Fruit fly (Drosophila melanogaster): ENCODE data around the gene Spindly.

The Spindly gene

dm6 chr2L:3552773-3553172 is 22.7 kb upstream of the Spindly start (continued):
- peak; percentile 35 for TF ChIP-seq CG10979 (tag; optimal IDR thresholded peaks at IDR 0.05)
- TF ChIP-seq nom (GFP tag; optimal IDR thresholded peaks at IDR 0.05) = peak; percentile 44
- no peak for TF ChIP-seq CG3163 (GFP tag; optimal IDR thresholded peaks at IDR 0.05)
- TF ChIP-seq shn (GFP tag; optimal IDR thresholded peaks at IDR 0.05) = no peak
- TF ChIP-seq sisA (GFP tag; IDR thresholded peaks at IDR 0.05) = no peak
- TF ChIP-seq CG3726 (GFP tag; IDR thresholded peaks at IDR 0.05) = no peak
- TF ChIP-seq CG10543 (GFP tag; optimal IDR thresholded peaks at IDR 0.05) = no peak
- TF ChIP-seq CG8281 (tag; optimal IDR thresholded peaks at IDR 0.05) = no peak
- no peak for TF ChIP-seq CG12659 (GFP tag; optimal IDR thresholded peaks at IDR 0.05)
- no peak for TF ChIP-seq E2f1 (GFP tag; IDR thresholded peaks at IDR 0.05)
- TF ChIP-seq CG4730 (GFP tag; IDR thresholded peaks at IDR 0.05) = no peak
- TF ChIP-seq zen (tag; optimal IDR thresholded peaks at IDR 0.05) = peak; percentile 70
- TF ChIP-seq gem (tag; optimal IDR thresholded peaks at IDR 0.05) = peak; percentile 24
- TF ChIP-seq zfh1 (GFP tag; IDR thresholded peaks at IDR 0.05) = 0 out of 3 replicates have a peak, but pooled peaks have one; percentile 43
- TF ChIP-seq CG4820 (GFP tag; optimal IDR thresholded peaks at IDR 0.05) = no peak
- TF ChIP-seq so (GFP tag; IDR thresholded peaks at IDR 0.05) = no peak
- TF ChIP-seq Elba2 (GFP tag; optimal IDR thresholded peaks at IDR 0.05) = no peak
- peak; percentile 19 for TF ChIP-seq CG2712 (tag; optimal IDR thresholded peaks at IDR 0.05)
- TF ChIP-seq cad (GFP tag; optimal IDR thresholded peaks at IDR 0.05) = no peak
- TF ChIP-seq CG30431 (GFP tag; optimal IDR thresholded peaks at IDR 0.05) = no peak
- TF ChIP-seq dmrt11E (tag; optimal IDR thresholded peaks at IDR 0.05) = peak; percentile 23
- TF ChIP-seq CG15696 (tag; optimal IDR thresholded peaks at IDR 0.05) = peak; percentile 30
- TF ChIP-seq nmo (GFP tag; optimal IDR thresholded peaks at IDR 0.05) = no peak
- TF ChIP-seq Xrp1 (GFP tag; IDR thresholded peaks at IDR 0.05) = peak; percentile 22; the same call in 1 of the 2 replicates
- no peak for TF ChIP-seq Camta (GFP tag; optimal IDR thresholded peaks at IDR 0.05)
- peak; percentile 76 for TF ChIP-seq sens (GFP tag)
- no peak for TF ChIP-seq NC2α (GFP tag; optimal IDR thresholded peaks at IDR 0.05)
- no peak for TF ChIP-seq peb (GFP tag; IDR thresholded peaks at IDR 0.05)
- no peak for TF ChIP-seq CG12071 (GFP tag; optimal IDR thresholded peaks at IDR 0.05)
- TF ChIP-seq CG7357 (GFP tag; IDR thresholded peaks at IDR 0.05) = no peak
- peak; percentile 17 for TF ChIP-seq phol (tag; optimal IDR thresholded peaks at IDR 0.05)
- TF ChIP-seq eve (GFP tag; optimal IDR thresholded peaks at IDR 0.05) = no peak

dm6 chr2L:3550583-3550982 is 20.5 kb upstream of the Spindly start:
- peak; percentile 43 for TF ChIP-seq Med (GFP tag)
- TF ChIP-seq CrebB (tag; optimal IDR thresholded peaks at IDR 0.05) = no peak
- TF ChIP-seq vvl (GFP tag; IDR thresholded peaks at IDR 0.05) = no peak
- TF ChIP-seq grn (GFP tag; optimal IDR thresholded peaks at IDR 0.05) = peak; percentile 84
- peak; percentile 92 for TF ChIP-seq D19A (tag; optimal IDR thresholded peaks at IDR 0.05)
- no peak for TF ChIP-seq fd64A (GFP tag; optimal IDR thresholded peaks at IDR 0.05)
- TF ChIP-seq twi (tag; optimal IDR thresholded peaks at IDR 0.05) = no peak
- TF ChIP-seq CG12769 (tag; optimal IDR thresholded peaks at IDR 0.05) = peak; percentile 11
- TF ChIP-seq so (GFP tag; IDR thresholded peaks at IDR 0.05) = no peak
- 0 out of 3 replicates have a peak, but pooled peaks have one; percentile 15 for TF ChIP-seq CG2199 (GFP tag; IDR thresholded peaks at IDR 0.05)
- no peak for TF ChIP-seq prd (optimal IDR thresholded peaks at IDR 0.05)
- 0 out of 3 replicates have a peak, but pooled peaks have one; percentile 18 for TF ChIP-seq prd (GFP tag; IDR thresholded peaks at IDR 0.05)
- 0 out of 3 replicates have a peak, but pooled peaks have one; percentile 16 for TF ChIP-seq CG11456 (GFP tag; IDR thresholded peaks at IDR 0.05)
- peak; percentile 13 for TF ChIP-seq sd (tag; optimal IDR thresholded peaks at IDR 0.05)
- peak; percentile 3 for TF ChIP-seq CG1603 (tag; optimal IDR thresholded peaks at IDR 0.05)

All from whole organism, embryonic.